Fruit fly (Drosophila melanogaster) whole organism, embryonic: Measurements from ENCODE around the gene ZnT86D.
A peak's percentile ranks its signal among the peaks of the same experiment; 100 is the strongest.

Experiments
- Adf1 ChIP-seq: fragments of 200-800 bp; sonication (Bioruptor generic); IDR thresholded peaks from 2 replicates; pipeline ENCODE4 v1.3.6; 2022; ENCODE audit warnings: missing biosample characterization, missing genetic modification characterization
- Antp ChIP-seq: fragments of 200-800 bp; sonication (Bioruptor generic); optimal IDR thresholded peaks from 3 replicates; lab custom pipeline; 2016; ENCODE audit warnings: missing biosample characterization, missing genetic modification characterization
- B-H1 ChIP-seq: fragments of 200-800 bp; sonication (Bioruptor generic); IDR thresholded peaks from 3 replicates; pipeline ENCODE4 v1.3.6; 2022; ENCODE audit warnings: missing biosample characterization, missing genetic modification characterization
- CG11560 ChIP-seq: fragments of 200-800 bp; sonication (Bioruptor generic); IDR thresholded peaks from 3 replicates; pipeline ENCODE4 v1.3.6; 2022; ENCODE audit warnings: missing biosample characterization, missing genetic modification characterization
- CG12104 ChIP-seq: fragments of 200-800 bp; sonication (Bioruptor generic); optimal IDR thresholded peaks from 3 replicates; lab custom pipeline; 2016; ENCODE audit warnings: missing biosample characterization, missing genetic modification characterization
- CG13424 ChIP-seq: fragments of 200-800 bp; sonication (Bioruptor generic); optimal IDR thresholded peaks from 2 replicates; lab custom pipeline; 2019; ENCODE audit warnings: missing biosample characterization, mild to moderate bottlenecking, missing genetic modification characterization, moderate library complexity
- CG16815 ChIP-seq: fragments of 200-800 bp; sonication (Bioruptor generic); optimal IDR thresholded peaks from 3 replicates; lab custom pipeline; 2017; ENCODE audit warnings: missing biosample characterization, mild to moderate bottlenecking, missing genetic modification characterization
- CG18764 ChIP-seq: fragments of 200-800 bp; sonication (Bioruptor generic); optimal IDR thresholded peaks from 3 replicates; lab custom pipeline; 2016; ENCODE audit warnings: missing biosample characterization, missing genetic modification characterization
- CG30403 ChIP-seq: fragments of 200-800 bp; sonication (Bioruptor generic); optimal IDR thresholded peaks from 3 replicates; lab custom pipeline; 2016; ENCODE audit warnings: missing biosample characterization, missing genetic modification characterization
- CG31441 ChIP-seq: fragments of 200-800 bp; sonication (Bioruptor generic); IDR thresholded peaks from 2 replicates; pipeline ENCODE4 v1.3.6; 2022; ENCODE audit warnings: missing biosample characterization, missing genetic modification characterization
- CG33213 ChIP-seq: fragments of 200-800 bp; sonication (Bioruptor generic); optimal IDR thresholded peaks from 3 replicates; lab custom pipeline; 2016; ENCODE audit warnings: missing biosample characterization, missing genetic modification characterization
- CG33557 ChIP-seq: fragments of 200-800 bp; sonication (Bioruptor generic); optimal IDR thresholded peaks from 2 replicates; lab custom pipeline; 2019; ENCODE audit warnings: missing biosample characterization, mild to moderate bottlenecking, missing genetic modification characterization, moderate library complexity
- CG3995 ChIP-seq: fragments of 200-800 bp; sonication (Bioruptor generic); optimal IDR thresholded peaks from 3 replicates; lab custom pipeline; 2016; ENCODE audit warnings: missing biosample characterization, missing genetic modification characterization
- CG4617 ChIP-seq: fragments of 200-800 bp; sonication (Bioruptor generic); optimal IDR thresholded peaks from 3 replicates; lab custom pipeline; 2016; ENCODE audit warnings: missing biosample characterization, missing genetic modification characterization, borderline replicate concordance
- CG5180 ChIP-seq: fragments of 200-800 bp; sonication (Bioruptor generic); optimal IDR thresholded peaks from 3 replicates; lab custom pipeline; 2017; ENCODE audit warnings: missing biosample characterization, missing genetic modification characterization, mild to moderate bottlenecking, moderate library complexity, missing genetic modification reagents
- CG6175 ChIP-seq: fragments of 200-800 bp; sonication (Bioruptor generic); IDR thresholded peaks from 3 replicates; pipeline ENCODE4 v1.3.6; 2022; ENCODE audit warnings: missing biosample characterization, missing genetic modification characterization
- CG6683 ChIP-seq: fragments of 200-800 bp; sonication (Bioruptor generic); optimal IDR thresholded peaks from 2 replicates; lab custom pipeline; 2017; ENCODE audit warnings: missing biosample characterization, mild to moderate bottlenecking, missing genetic modification characterization, missing genetic modification reagents
- CkIIα-i1 ChIP-seq: fragments of 200-800 bp; sonication (Bioruptor generic); IDR thresholded peaks from 2 replicates; pipeline ENCODE4 v1.3.6; 2022; ENCODE audit warnings: missing biosample characterization, missing genetic modification characterization
- Dip3 ChIP-seq: fragments of 200-800 bp; sonication (Bioruptor generic); optimal IDR thresholded peaks from 3 replicates; lab custom pipeline; 2016; ENCODE audit warnings: missing biosample characterization, missing genetic modification characterization
- Dref ChIP-seq: fragments of 200-800 bp; sonication (Bioruptor generic); IDR thresholded peaks from 2 replicates; pipeline ENCODE4 v1.3.6; 2022; ENCODE audit warnings: missing biosample characterization, missing genetic modification characterization
- E2f1 ChIP-seq: fragments of 200-800 bp; sonication (Bioruptor generic); IDR thresholded peaks from 2 replicates; pipeline ENCODE4 v1.3.6; 2022; ENCODE audit warnings: missing biosample characterization, missing genetic modification characterization
- Fer2 ChIP-seq: fragments of 200-800 bp; sonication (Bioruptor generic); optimal IDR thresholded peaks from 2 replicates; lab custom pipeline; 2018; ENCODE audit warnings: missing biosample characterization, mild to moderate bottlenecking, missing genetic modification characterization, moderate library complexity
- HLH3B ChIP-seq: fragments of 200-800 bp; sonication (Bioruptor generic); IDR thresholded peaks from 2 replicates; pipeline ENCODE4 v1.3.6; 2022; ENCODE audit warnings: missing biosample characterization, missing genetic modification characterization
- HLH4C ChIP-seq: fragments of 200-800 bp; sonication (Bioruptor generic); IDR thresholded peaks from 3 replicates; pipeline ENCODE4 v1.3.6; 2022; ENCODE audit warnings: missing biosample characterization, missing genetic modification characterization; ENCODE audit not compliant: partially characterized antibody
- Hr78 ChIP-seq, 2 experiments: fragments of 200-800 bp in 1 of 2; fragments of >200 bp in 1 of 2; sonication (Bioruptor generic) in 1 of 2; optimal IDR thresholded peaks; 2 replicates each; lab custom pipeline; 2017 to 2019; ENCODE audit warnings: missing biosample characterization in 2 of 2, missing genetic modification characterization in 2 of 2, mild to moderate bottlenecking in 1 of 2, moderate library complexity in 1 of 2
- Nf-YA ChIP-seq: fragments of 200-800 bp; sonication (Bioruptor generic); IDR thresholded peaks from 2 replicates; pipeline ENCODE4 v1.3.6; 2022; ENCODE audit warnings: missing biosample characterization, missing genetic modification characterization
- Oaz ChIP-seq: fragments of 200-800 bp; sonication (Bioruptor generic); IDR thresholded peaks from 2 replicates; pipeline ENCODE4 v1.3.6; 2022; ENCODE audit warnings: missing biosample characterization, missing genetic modification characterization
- Trl ChIP-seq, 3 experiments: fragments of >200 bp in 2 of 3; fragments of 200-800 bp in 1 of 3; sonication (Bioruptor generic) in 1 of 3; optimal IDR thresholded peaks; 2 replicates in 1 of 3; 3 replicates in 2 of 3; lab custom pipeline; 2016 to 2017; ENCODE audit warnings: missing biosample characterization in 1 of 3, missing genetic modification characterization in 1 of 3
- Usf ChIP-seq: fragments of 200-800 bp; sonication (Bioruptor generic); optimal IDR thresholded peaks from 2 replicates; lab custom pipeline; 2017; ENCODE audit warnings: missing genotype, missing biosample characterization, missing genetic modification characterization
- bowl ChIP-seq: fragments of 200-800 bp; sonication (Bioruptor generic); IDR thresholded peaks from 2 replicates; pipeline ENCODE4 v1.3.6; 2022; ENCODE audit warnings: missing biosample characterization, missing genetic modification characterization
- btn ChIP-seq: fragments of 200-800 bp; sonication (Bioruptor generic); optimal IDR thresholded peaks from 2 replicates; lab custom pipeline; 2016; ENCODE audit warnings: missing biosample characterization, missing genetic modification characterization
- cg ChIP-seq: fragments of 200-800 bp; sonication (Bioruptor generic); optimal IDR thresholded peaks from 3 replicates; lab custom pipeline; 2019; ENCODE audit warnings: missing biosample characterization, mild to moderate bottlenecking, missing genetic modification characterization, moderate library complexity
- corto ChIP-seq: fragments of 200-800 bp; sonication (Bioruptor generic); optimal IDR thresholded peaks from 2 replicates; lab custom pipeline; 2016; ENCODE audit warnings: missing biosample characterization, mild to moderate bottlenecking, missing genetic modification characterization, moderate library complexity
- dmrt11E ChIP-seq: fragments of 200-800 bp; sonication (Bioruptor generic); optimal IDR thresholded peaks from 3 replicates; lab custom pipeline; 2018; ENCODE audit warnings: missing biosample characterization, mild to moderate bottlenecking, missing genetic modification characterization, moderate library complexity
- dysf ChIP-seq: fragments of 200-800 bp; sonication (Bioruptor generic); IDR thresholded peaks from 3 replicates; pipeline ENCODE4 v1.3.6; 2022; ENCODE audit warnings: missing biosample characterization, missing genetic modification characterization
- fd96Cb ChIP-seq: fragments of 200-800 bp; sonication (Bioruptor generic); optimal IDR thresholded peaks from 2 replicates; lab custom pipeline; 2018; ENCODE audit warnings: missing biosample characterization, mild to moderate bottlenecking, missing genetic modification characterization, moderate library complexity
- gcm ChIP-seq: fragments of 200-800 bp; sonication (Bioruptor generic); optimal IDR thresholded peaks from 2 replicates; lab custom pipeline; 2019; ENCODE audit warnings: missing biosample characterization, mild to moderate bottlenecking, missing genetic modification characterization, moderate library complexity
- klu ChIP-seq: fragments of 200-800 bp; sonication (Bioruptor generic); IDR thresholded peaks from 2 replicates; pipeline ENCODE4 v1.3.6; 2022; ENCODE audit warnings: missing biosample characterization, missing genetic modification characterization
- mam ChIP-seq: fragments of 200-800 bp; sonication (Bioruptor generic); optimal IDR thresholded peaks from 3 replicates; lab custom pipeline; 2016; ENCODE audit warnings: missing biosample characterization, missing genetic modification characterization
- peb ChIP-seq: fragments of 200-800 bp; sonication (Bioruptor generic); IDR thresholded peaks from 2 replicates; pipeline ENCODE4 v1.3.6; 2022; ENCODE audit warnings: missing biosample characterization, missing genetic modification characterization
- pfk ChIP-seq: fragments of 200-800 bp; sonication (Bioruptor generic); optimal IDR thresholded peaks from 2 replicates; lab custom pipeline; 2018; ENCODE audit warnings: missing biosample characterization, mild to moderate bottlenecking, missing genetic modification characterization, moderate library complexity
- row ChIP-seq: fragments of 200-800 bp; sonication (Bioruptor generic); IDR thresholded peaks from 3 replicates; pipeline ENCODE4 v1.3.6; 2022; ENCODE audit warnings: missing biosample characterization, missing genetic modification characterization
- sens-2 ChIP-seq: fragments of 200-800 bp; sonication (Bioruptor generic); IDR thresholded peaks from 2 replicates; pipeline ENCODE4 v1.3.6; 2022; ENCODE audit warnings: missing biosample characterization, missing genetic modification characterization
- slou ChIP-seq: fragments of 200-800 bp; sonication (Bioruptor generic); optimal IDR thresholded peaks from 3 replicates; lab custom pipeline; 2016; ENCODE audit warnings: missing biosample characterization, missing genetic modification characterization
- sr ChIP-seq: fragments of 200-800 bp; sonication (Bioruptor generic); IDR thresholded peaks from 3 replicates; pipeline ENCODE4 v1.3.6; 2022; ENCODE audit warnings: missing biosample characterization, missing genetic modification characterization
- trh ChIP-seq: fragments of 200-800 bp; sonication (Bioruptor generic); optimal IDR thresholded peaks from 2 replicates; lab custom pipeline; 2016; ENCODE audit warnings: missing biosample characterization, missing genetic modification characterization
- tx ChIP-seq: fragments of 200-800 bp; sonication (Bioruptor generic); optimal IDR thresholded peaks from 2 replicates; lab custom pipeline; 2016; ENCODE audit warnings: missing biosample characterization, missing genetic modification characterization
- wor ChIP-seq: fragments of 200-800 bp; sonication (Bioruptor generic); IDR thresholded peaks from 2 replicates; pipeline ENCODE4 v1.3.6; 2022; ENCODE audit warnings: missing biosample characterization, missing genetic modification characterization
- yki ChIP-seq: fragments of >200 bp; optimal IDR thresholded peaks from 3 replicates; lab custom pipeline; 2018
- zen ChIP-seq: fragments of 200-800 bp; sonication (Bioruptor generic); optimal IDR thresholded peaks from 3 replicates; lab custom pipeline; 2018; ENCODE audit warnings: missing biosample characterization, mild to moderate bottlenecking, missing genetic modification characterization, moderate library complexity

The ZnT86D gene

DNA sequence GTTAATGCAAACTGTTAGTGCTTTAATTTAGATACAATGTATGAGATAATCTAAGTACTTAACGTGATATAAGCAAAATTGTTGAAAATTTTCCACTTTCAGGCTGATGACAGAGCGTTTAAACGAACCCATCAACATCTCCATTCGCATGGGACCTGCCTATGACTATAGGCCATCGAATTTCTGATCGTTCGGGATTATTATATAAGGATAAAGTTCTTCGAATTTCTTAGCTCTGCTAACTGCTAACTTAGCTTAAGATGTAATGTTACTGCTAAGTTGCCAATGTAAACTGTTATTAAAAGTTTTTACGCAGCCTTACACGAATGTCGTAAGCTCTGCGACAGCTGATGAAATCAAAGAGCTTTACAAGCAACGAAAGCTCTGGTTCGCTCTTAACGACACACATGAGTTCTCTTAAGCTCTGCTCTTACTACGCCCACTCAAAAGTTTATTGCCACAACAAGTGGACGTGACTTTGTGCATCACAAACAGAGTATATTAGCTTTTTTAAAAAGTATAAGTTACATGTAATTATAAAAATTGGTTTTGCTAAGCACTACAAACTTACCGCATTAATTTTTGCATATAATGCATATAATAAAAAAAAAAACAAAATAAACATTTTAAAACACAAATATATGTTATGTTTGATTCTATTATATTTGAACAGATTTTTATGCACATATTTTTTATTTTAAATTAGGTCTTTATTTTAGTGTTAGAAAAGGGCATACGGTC, 17.5 kb downstream of the ZnT86D start (continued):
- peak; percentile 83 for TF ChIP-seq corto (GFP tag; lab: Kevin White, UChicago)
- TF ChIP-seq sens-2 (GFP tag; lab: Robert Waterston, UW), result peak; percentile 82
- peak; percentile 99 for TF ChIP-seq CG13424 (tag; lab: Kevin White, UChicago)
- TF ChIP-seq CG31441, result peak; percentile 100
- peak; percentile 99 for TF ChIP-seq klu (GFP tag; lab: Robert Waterston, UW)
- TF ChIP-seq CG33557 (GFP tag; lab: Kevin White, UChicago), result peak; percentile 90
- peak; percentile 99 for TF ChIP-seq wor (GFP tag; lab: Robert Waterston, UW)
- TF ChIP-seq CG6683 (GFP tag; lab: Kevin White, UChicago), result peak; percentile 98
- TF ChIP-seq dysf (GFP tag; lab: Robert Waterston, UW), result peak; percentile 99
- TF ChIP-seq CG11560 (tag; lab: Robert Waterston, UW), result peak; percentile 93
- peak; percentile 88 for TF ChIP-seq Dip3 (GFP tag; lab: Kevin White, UChicago)
- peak; percentile 97 for TF ChIP-seq gcm
- peak; percentile 68 for TF ChIP-seq cg
- TF ChIP-seq CkIIα-i1 (GFP tag; lab: Robert Waterston, UW), result peak; percentile 87
- peak; percentile 99 for TF ChIP-seq fd96Cb
- TF ChIP-seq E2f1 (GFP tag; lab: Robert Waterston, UW), result peak; percentile 98
- TF ChIP-seq CG5180 (GFP tag; lab: Kevin White, UChicago), result peak; percentile 93
- no peak for TF ChIP-seq HLH4C
- TF ChIP-seq Hr78 (GFP tag; optimal IDR thresholded peaks at IDR 0.05; lab: Kevin White, UChicago), result peak in 1 of 2 experiments; percentile 96
- TF ChIP-seq B-H1, result peak; percentile 98
- TF ChIP-seq zen, result peak; percentile 96
- peak; percentile 97 for TF ChIP-seq CG16815 (GFP tag; lab: Kevin White, UChicago)
- TF ChIP-seq CG3995, result peak; percentile 81
- TF ChIP-seq dmrt11E (tag; lab: Kevin White, UChicago), result peak; percentile 90
- TF ChIP-seq slou, result peak; percentile 98
- peak; percentile 81 for TF ChIP-seq tx (GFP tag; lab: Kevin White, UChicago)
- TF ChIP-seq Trl (optimal IDR thresholded peaks at IDR 0.05; lab: Kevin White, UChicago), result peak; percentile 71 to 81
- TF ChIP-seq Trl (GFP tag; optimal IDR thresholded peaks at IDR 0.05; lab: Kevin White, UChicago), result peak; percentile 81
- peak; percentile 98 for TF ChIP-seq trh
- peak; percentile 86 for TF ChIP-seq CG4617
- TF ChIP-seq mam, result no peak
- TF ChIP-seq sr (GFP tag; lab: Robert Waterston, UW), result peak; percentile 94
- peak; percentile 96 for TF ChIP-seq Nf-YA (GFP tag; lab: Robert Waterston, UW)
- peak; percentile 98 for TF ChIP-seq Usf (GFP tag; lab: Kevin White, UChicago)
- peak; percentile 99 for TF ChIP-seq row (GFP tag; lab: Robert Waterston, UW)
- peak; percentile 50 for TF ChIP-seq pfk (GFP tag; lab: Kevin White, UChicago)
- no peak for TF ChIP-seq CG33213 (GFP tag; lab: Kevin White, UChicago)
- TF ChIP-seq peb, result peak; percentile 97
- peak; percentile 95; the same call in 2 of the 3 replicates for TF ChIP-seq CG6175
- peak; percentile 44 for TF ChIP-seq Dref (GFP tag; lab: Robert Waterston, UW)
- peak; percentile 10 for TF ChIP-seq btn (GFP tag; lab: Kevin White, UChicago)
- peak; percentile 97 for TF ChIP-seq Oaz (GFP tag; lab: Robert Waterston, UW)
- peak; percentile 95 for TF ChIP-seq CG18764 (GFP tag; lab: Kevin White, UChicago)
- peak; percentile 91 for TF ChIP-seq bowl (GFP tag; lab: Robert Waterston, UW)
- peak; percentile 88 for TF ChIP-seq Adf1 (GFP tag; lab: Robert Waterston, UW)
- no peak for TF ChIP-seq yki (lab: Kevin White, UChicago)
- TF ChIP-seq Antp, result peak; percentile 79
- TF ChIP-seq HLH3B (GFP tag; lab: Robert Waterston, UW), result peak; percentile 98
- TF ChIP-seq CG30403 (GFP tag; lab: Kevin White, UChicago), result peak; percentile 99
- TF ChIP-seq CG12104 (GFP tag; lab: Kevin White, UChicago), result peak; percentile 98
- TF ChIP-seq Fer2 (tag; lab: Kevin White, UChicago), result peak; percentile 97
